Fruit fly (Drosophila melanogaster) whole organism, embryonic: ENCODE data around the gene Msh6.

ENCODE experiments used
- Asciz ChIP-seq: fragments of 200-800 bp; sonication (Bioruptor generic); optimal IDR thresholded peaks from 2 replicates; lab custom pipeline; 2017; ENCODE audit warnings: missing biosample characterization, mild to moderate bottlenecking, missing genetic modification characterization, missing genetic modification reagents
- CG11560 ChIP-seq: fragments of 200-800 bp; sonication (Bioruptor generic); IDR thresholded peaks from 3 replicates; pipeline ENCODE4 v1.3.6; 2022; ENCODE audit warnings: missing biosample characterization, missing genetic modification characterization
- CG14014 ChIP-seq: fragments of 200-800 bp; sonication (Bioruptor generic); IDR thresholded peaks from 2 replicates; pipeline ENCODE4 v1.3.6; 2022; ENCODE audit warnings: missing biosample characterization, missing genetic modification characterization
- CG14667 ChIP-seq: fragments of 200-800 bp; sonication (Bioruptor generic); IDR thresholded peaks from 2 replicates; pipeline ENCODE4 v1.3.6; 2022; ENCODE audit warnings: missing biosample characterization, missing genetic modification characterization
- CG1529 ChIP-seq: fragments of 200-800 bp; sonication (Bioruptor generic); optimal IDR thresholded peaks from 3 replicates; lab custom pipeline; 2018; ENCODE audit warnings: missing biosample characterization, missing genetic modification characterization
- CG1647 ChIP-seq: fragments of 200-800 bp; sonication (Bioruptor generic); optimal IDR thresholded peaks from 3 replicates; lab custom pipeline; 2016; ENCODE audit warnings: missing biosample characterization, missing genetic modification characterization
- CG17328 ChIP-seq: fragments of 200-800 bp; sonication (Bioruptor generic); IDR thresholded peaks from 2 replicates; pipeline ENCODE4 v1.3.6; 2022; ENCODE audit warnings: missing biosample characterization, missing genetic modification characterization
- CG1792 ChIP-seq: fragments of 200-800 bp; sonication (Bioruptor generic); optimal IDR thresholded peaks from 2 replicates; lab custom pipeline; 2016; ENCODE audit warnings: missing biosample characterization, missing genetic modification characterization
- CG3281 ChIP-seq: fragments of 200-800 bp; sonication (Bioruptor generic); optimal IDR thresholded peaks from 3 replicates; lab custom pipeline; 2017; ENCODE audit warnings: missing biosample characterization, mild to moderate bottlenecking, missing genetic modification characterization
- CG33557 ChIP-seq: fragments of 200-800 bp; sonication (Bioruptor generic); optimal IDR thresholded peaks from 2 replicates; lab custom pipeline; 2019; ENCODE audit warnings: missing biosample characterization, mild to moderate bottlenecking, missing genetic modification characterization, moderate library complexity
- CG3407 ChIP-seq: fragments of 200-800 bp; sonication (Bioruptor generic); optimal IDR thresholded peaks from 2 replicates; lab custom pipeline; 2018; ENCODE audit warnings: missing biosample characterization, mild to moderate bottlenecking, missing genetic modification characterization
- CG34224 ChIP-seq: fragments of 200-800 bp; sonication (Bioruptor generic); IDR thresholded peaks from 3 replicates; pipeline ENCODE4 v1.3.6; 2022; ENCODE audit warnings: missing biosample characterization, missing genetic modification characterization; ENCODE audit not compliant: partially characterized antibody
- CG6813 ChIP-seq: fragments of 200-800 bp; sonication (Bioruptor generic); optimal IDR thresholded peaks from 2 replicates; lab custom pipeline; 2017; ENCODE audit warnings: missing biosample characterization, missing genetic modification characterization, mild to moderate bottlenecking, moderate library complexity, missing genetic modification reagents
- CG7786 ChIP-seq: fragments of 200-800 bp; sonication (Bioruptor generic); optimal IDR thresholded peaks from 2 replicates; lab custom pipeline; 2016; ENCODE audit warnings: missing biosample characterization, missing genetic modification characterization
- CG8944 ChIP-seq: fragments of 200-800 bp; sonication (Bioruptor generic); optimal IDR thresholded peaks from 3 replicates; lab custom pipeline; 2016; ENCODE audit warnings: missing biosample characterization, missing genetic modification characterization
- CG9727 ChIP-seq: fragments of 200-800 bp; sonication (Bioruptor generic); optimal IDR thresholded peaks from 3 replicates; lab custom pipeline; 2017; ENCODE audit warnings: missing biosample characterization, mild to moderate bottlenecking, missing genetic modification characterization
- CG9817 ChIP-seq: fragments of 200-800 bp; sonication (Bioruptor generic); optimal IDR thresholded peaks from 2 replicates; lab custom pipeline; 2018; ENCODE audit warnings: missing biosample characterization, mild to moderate bottlenecking, missing genetic modification characterization, moderate library complexity
- CHES-1-like ChIP-seq: fragments of 200-800 bp; sonication (Bioruptor generic); optimal IDR thresholded peaks from 2 replicates; lab custom pipeline; 2016; ENCODE audit warnings: missing biosample characterization, missing genetic modification characterization
- Camta ChIP-seq: fragments of 200-800 bp; sonication (Bioruptor generic); optimal IDR thresholded peaks from 2 replicates; lab custom pipeline; 2016; ENCODE audit warnings: missing biosample characterization, missing genetic modification characterization
- HLH54F ChIP-seq: fragments of 200-800 bp; sonication (Bioruptor generic); optimal IDR thresholded peaks from 3 replicates; lab custom pipeline; 2016; ENCODE audit warnings: missing biosample characterization, missing genetic modification characterization
- HLHmδ ChIP-seq: fragments of 200-800 bp; sonication (Bioruptor generic); optimal IDR thresholded peaks from 2 replicates; lab custom pipeline; 2018; ENCODE audit warnings: missing biosample characterization, mild to moderate bottlenecking, missing genetic modification characterization, moderate library complexity
- Hey ChIP-seq: fragments of 200-800 bp; sonication (Bioruptor generic); optimal IDR thresholded peaks from 3 replicates; lab custom pipeline; 2018; ENCODE audit warnings: missing biosample characterization, mild to moderate bottlenecking, missing genetic modification characterization
- Hr78 ChIP-seq, 2 experiments: fragments of 200-800 bp in 1 of 2; fragments of >200 bp in 1 of 2; sonication (Bioruptor generic) in 1 of 2; optimal IDR thresholded peaks; 2 replicates each; lab custom pipeline; 2017 to 2019; ENCODE audit warnings: missing biosample characterization in 2 of 2, missing genetic modification characterization in 2 of 2, mild to moderate bottlenecking in 1 of 2, moderate library complexity in 1 of 2
- Mes4 ChIP-seq: fragments of 200-800 bp; sonication (Bioruptor generic); optimal IDR thresholded peaks from 2 replicates; lab custom pipeline; 2016; ENCODE audit warnings: missing biosample characterization, missing genetic modification characterization
- NK7.1 ChIP-seq: fragments of 200-800 bp; sonication (Bioruptor generic); optimal IDR thresholded peaks from 3 replicates; lab custom pipeline; 2016; ENCODE audit warnings: missing biosample characterization, missing genetic modification characterization
- Oaz ChIP-seq: fragments of 200-800 bp; sonication (Bioruptor generic); IDR thresholded peaks from 2 replicates; pipeline ENCODE4 v1.3.6; 2022; ENCODE audit warnings: missing biosample characterization, missing genetic modification characterization
- Optix ChIP-seq: fragments of 200-800 bp; sonication (Bioruptor generic); IDR thresholded peaks from 3 replicates; pipeline ENCODE4 v1.3.6; 2022; ENCODE audit warnings: missing biosample characterization, missing genetic modification characterization
- Sry-δ ChIP-seq: fragments of 200-800 bp; sonication (Bioruptor generic); optimal IDR thresholded peaks from 2 replicates; lab custom pipeline; 2016; ENCODE audit warnings: missing biosample characterization, missing genetic modification characterization
- Ssrp ChIP-seq: fragments of 200-800 bp; sonication (Bioruptor generic); optimal IDR thresholded peaks from 2 replicates; lab custom pipeline; 2018; ENCODE audit warnings: missing biosample characterization, mild to moderate bottlenecking, missing genetic modification characterization, moderate library complexity
- bab2 ChIP-seq: fragments of 200-800 bp; sonication (Bioruptor generic); optimal IDR thresholded peaks from 2 replicates; lab custom pipeline; 2016; ENCODE audit warnings: missing biosample characterization, missing genetic modification characterization
- ci ChIP-seq: fragments of 200-800 bp; sonication (Bioruptor generic); IDR thresholded peaks from 3 replicates; pipeline ENCODE4 v1.3.6; 2022; ENCODE audit warnings: missing biosample characterization, missing genetic modification characterization
- danr ChIP-seq: fragments of 200-800 bp; sonication (Bioruptor generic); IDR thresholded peaks from 2 replicates; pipeline ENCODE4 v1.3.6; 2022; ENCODE audit warnings: missing biosample characterization, missing genetic modification characterization
- emc ChIP-seq: fragments of 200-800 bp; sonication (Bioruptor generic); optimal IDR thresholded peaks from 2 replicates; lab custom pipeline; 2016; ENCODE audit warnings: missing biosample characterization, missing genetic modification characterization
- ewg ChIP-seq: fragments of 200-800 bp; sonication (Bioruptor generic); optimal IDR thresholded peaks from 3 replicates; lab custom pipeline; 2017; ENCODE audit warnings: mild to moderate bottlenecking, missing biosample characterization, missing genetic modification reagents, missing genetic modification characterization
- eyg ChIP-seq: fragments of 200-800 bp; sonication (Bioruptor generic); optimal IDR thresholded peaks from 3 replicates; lab custom pipeline; 2016; ENCODE audit warnings: missing biosample characterization, missing genetic modification characterization
- gro ChIP-seq: fragments of 200-800 bp; sonication (Bioruptor generic); optimal IDR thresholded peaks from 2 replicates; lab custom pipeline; 2016; ENCODE audit warnings: missing biosample characterization, missing genetic modification characterization
- gsb ChIP-seq: fragments of 200-800 bp; sonication (Bioruptor generic); IDR thresholded peaks from 2 replicates; pipeline ENCODE4 v1.3.6; 2022; ENCODE audit warnings: missing biosample characterization, missing genetic modification characterization
- gsb-n ChIP-seq: fragments of 200-800 bp; sonication (Bioruptor generic); optimal IDR thresholded peaks from 3 replicates; lab custom pipeline; 2018; ENCODE audit warnings: missing biosample characterization, mild to moderate bottlenecking, missing genetic modification characterization
- jigr1 ChIP-seq: fragments of 200-800 bp; sonication (Bioruptor generic); IDR thresholded peaks from 3 replicates; pipeline ENCODE4 v1.3.6; 2022; ENCODE audit warnings: missing biosample characterization, missing genetic modification characterization
- jumu ChIP-seq: fragments of 200-800 bp; sonication (Bioruptor generic); optimal IDR thresholded peaks from 3 replicates; lab custom pipeline; 2016; ENCODE audit warnings: missing biosample characterization, missing genetic modification characterization
- lilli ChIP-seq: fragments of 200-800 bp; sonication (Bioruptor generic); optimal IDR thresholded peaks from 3 replicates; lab custom pipeline; 2016; ENCODE audit warnings: missing biosample characterization, missing genetic modification characterization
- lmd ChIP-seq: fragments of 200-800 bp; sonication (Bioruptor generic); IDR thresholded peaks from 2 replicates; pipeline ENCODE4 v1.3.6; 2022; ENCODE audit warnings: missing biosample characterization, missing genetic modification characterization
- psq ChIP-seq: fragments of 200-800 bp; sonication (Bioruptor generic); optimal IDR thresholded peaks from 2 replicates; lab custom pipeline; 2017; ENCODE audit warnings: missing biosample characterization, missing genetic modification characterization
- run ChIP-seq: fragments of 200-800 bp; sonication (Bioruptor generic); optimal IDR thresholded peaks from 3 replicates; lab custom pipeline; 2018; ENCODE audit warnings: missing biosample characterization, mild to moderate bottlenecking, missing genetic modification characterization
- seq ChIP-seq: fragments of 200-800 bp; sonication (Bioruptor generic); IDR thresholded peaks from 2 replicates; pipeline ENCODE4 v1.3.6; 2022; ENCODE audit warnings: missing biosample characterization, missing genetic modification characterization
- sima ChIP-seq: fragments of 200-800 bp; sonication (Bioruptor generic); optimal IDR thresholded peaks from 2 replicates; lab custom pipeline; 2016; ENCODE audit warnings: missing biosample characterization, missing genetic modification characterization
- sisA ChIP-seq: fragments of 200-800 bp; sonication (Bioruptor generic); IDR thresholded peaks from 2 replicates; pipeline ENCODE4 v1.3.6; 2022; ENCODE audit warnings: missing biosample characterization, missing genetic modification characterization
- tin ChIP-seq: fragments of 200-800 bp; sonication (Bioruptor generic); optimal IDR thresholded peaks from 3 replicates; lab custom pipeline; 2016; ENCODE audit warnings: missing biosample characterization, missing genetic modification characterization
- wor ChIP-seq: fragments of 200-800 bp; sonication (Bioruptor generic); IDR thresholded peaks from 2 replicates; pipeline ENCODE4 v1.3.6; 2022; ENCODE audit warnings: missing biosample characterization, missing genetic modification characterization

The Msh6 gene

DNA sequence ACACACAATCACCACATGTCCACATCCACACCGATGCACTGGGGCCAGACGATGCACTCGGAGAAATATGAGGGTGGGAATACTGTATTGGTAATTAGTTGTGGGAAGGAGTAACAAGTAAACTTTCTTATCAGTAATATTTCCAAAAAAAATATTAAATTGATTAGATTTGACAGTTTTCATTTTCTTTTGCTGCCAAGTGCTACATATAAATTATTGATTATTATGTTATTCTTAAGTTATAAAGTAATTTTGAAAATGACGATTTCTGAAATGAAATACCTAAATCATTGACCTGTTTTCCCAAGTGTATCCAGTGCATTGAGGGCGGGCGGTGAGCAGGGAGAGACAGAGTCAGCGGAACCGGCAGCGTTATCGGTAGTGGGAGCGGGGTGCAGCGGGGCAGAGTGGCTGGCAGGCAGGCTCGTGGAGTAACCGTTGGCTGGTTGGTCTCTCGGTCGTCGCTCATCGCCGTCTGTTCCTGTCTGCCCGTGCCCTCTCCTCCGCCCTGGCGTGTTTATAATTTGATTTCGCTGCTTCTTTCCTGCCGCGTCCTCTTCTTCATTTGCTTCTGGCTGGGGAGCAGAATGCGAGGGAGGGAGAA is 50.5 kb downstream of the Msh6 start (continued):
- TF ChIP-seq danr (GFP tag; lab: Robert Waterston, UW) (no peak), gsb (GFP tag; lab: Robert Waterston, UW) (no peak), Hey (tag; lab: Kevin White, UChicago) (no peak), gsb-n (tag; lab: Kevin White, UChicago) (peak; percentile 65), emc (no peak), sisA (GFP tag; lab: Robert Waterston, UW) (peak; percentile 41; the same call in 1 of the 2 replicates), Sry-δ (GFP tag; lab: Kevin White, UChicago) (no peak), lilli (GFP tag; lab: Kevin White, UChicago) (peak; percentile 7), HLH54F (no peak), Ssrp (tag; lab: Kevin White, UChicago) (peak; percentile 65), wor (peak; percentile 40; the same call in 1 of the 2 replicates), CG6813 (GFP tag; lab: Kevin White, UChicago) (peak; percentile 47), psq (GFP tag; lab: Kevin White, UChicago) (no peak), Optix (GFP tag; lab: Robert Waterston, UW) (no peak), CG9727 (peak; percentile 82), CG33557 (peak; percentile 70), CG14014 (no peak), CG7786 (GFP tag; lab: Kevin White, UChicago) (no peak), sima (GFP tag; lab: Kevin White, UChicago) (no peak), CG11560 (0 out of 3 replicates have a peak, but pooled peaks have one; percentile 10), Camta (GFP tag; lab: Kevin White, UChicago) (no peak), CG17328 (GFP tag; lab: Robert Waterston, UW) (0 out of 2 replicates have a peak, but pooled peaks have one; percentile 44), bab2 (GFP tag; lab: Kevin White, UChicago) (peak; percentile 37), Asciz (GFP tag; lab: Kevin White, UChicago) (peak; percentile 52), HLHmδ (GFP tag; lab: Kevin White, UChicago) (no peak), CG1529 (GFP tag; lab: Kevin White, UChicago) (peak; percentile 58), CG34224 (GFP tag; lab: Robert Waterston, UW) (no peak), jigr1 (GFP tag; lab: Robert Waterston, UW) (no peak), Mes4 (GFP tag; lab: Kevin White, UChicago) (no peak), lmd (peak; percentile 36), NK7.1 (no peak), Hr78 (GFP tag; optimal IDR thresholded peaks at IDR 0.05; lab: Kevin White, UChicago) (no peak), CG3281 (GFP tag; lab: Kevin White, UChicago) (peak; percentile 44), tin (GFP tag; lab: Kevin White, UChicago) (peak; percentile 34), eyg (GFP tag; lab: Kevin White, UChicago) (no peak), ci (GFP tag; lab: Robert Waterston, UW) (peak; percentile 36; the same call in 1 of the 3 replicates), CG8944 (no peak), CG9817 (tag; lab: Kevin White, UChicago) (no peak), jumu (GFP tag; lab: Kevin White, UChicago) (no peak), ewg (GFP tag; lab: Kevin White, UChicago) (peak; percentile 44), gro (GFP tag; lab: Kevin White, UChicago) (no peak), CG14667 (GFP tag; lab: Robert Waterston, UW) (no peak), CG3407 (GFP tag; lab: Kevin White, UChicago) (peak; percentile 52), CG1792 (GFP tag; lab: Kevin White, UChicago) (no peak), seq (no peak), run (tag; lab: Kevin White, UChicago) (no peak), CG1647 (GFP tag; lab: Kevin White, UChicago) (no peak), Oaz (GFP tag; lab: Robert Waterston, UW) (no peak), CHES-1-like (GFP tag; lab: Kevin White, UChicago) (no peak)
